Worm (Caenorhabditis elegans) whole organism, L3 larva: ENCODE data around the gene ssp-10.
"Not testable (repeated sequence)": the region's sequence is repeated elsewhere in the genome, so short reads cannot be mapped to it uniquely, and the experiment has no call there.

ENCODE experiments used
- R02D3.7 ChIP-seq: fragments of 150-350 bp; optimal IDR thresholded peaks from 2 replicates; lab custom pipeline; 2014; ENCODE audit warnings: missing biosample characterization, missing genetic modification characterization
- ama-1 ChIP-seq: fragments of 150-350 bp; optimal IDR thresholded peaks from 2 replicates; lab custom pipeline; 2018
- ceh-16 ChIP-seq: sonication (generic microtip); optimal IDR thresholded peaks from 2 replicates; lab custom pipeline; 2017; ENCODE audit warnings: missing biosample characterization, missing genetic modification characterization
- ceh-28 ChIP-seq: fragments of 150-350 bp; optimal IDR thresholded peaks from 2 replicates; lab custom pipeline; 2014; ENCODE audit warnings: missing biosample characterization, missing genetic modification reagents, missing genetic modification characterization
- ceh-82 ChIP-seq: fragments of 150-350 bp; optimal IDR thresholded peaks from 2 replicates; lab custom pipeline; 2014; ENCODE audit warnings: missing biosample characterization, missing genetic modification characterization
- ceh-9 ChIP-seq: sonication (generic microtip); optimal IDR thresholded peaks from 2 replicates; lab custom pipeline; 2018; ENCODE audit warnings: missing biosample characterization, missing genetic modification characterization
- daf-12 ChIP-seq: fragments of 150-350 bp; optimal IDR thresholded peaks from 2 replicates; lab custom pipeline; 2014; ENCODE audit warnings: missing biosample characterization, missing genetic modification reagents, missing genetic modification characterization
- egl-27 ChIP-seq: sonication (generic microtip); optimal IDR thresholded peaks from 4 replicates; lab custom pipeline; 2017; ENCODE audit warnings: missing biosample characterization, missing genetic modification reagents, missing genetic modification characterization
- egl-5 ChIP-seq: fragments of 150-350 bp; optimal IDR thresholded peaks from 2 replicates; lab custom pipeline; 2017; ENCODE audit warnings: missing biosample characterization, missing genetic modification reagents, missing genetic modification characterization, inconsistent platforms
- elt-2 ChIP-seq: sonication (generic microtip); optimal IDR thresholded peaks from 2 replicates; lab custom pipeline; 2016; ENCODE audit warnings: missing genetic modification reagents, mild to moderate bottlenecking, missing genetic modification characterization, missing compliant biosample characterization
- elt-3 ChIP-seq, 3 experiments: fragments of 150-350 bp in 1 of 3; sonication (generic microtip) in 2 of 3; optimal IDR thresholded peaks; 2 replicates in 2 of 3; 4 replicates in 1 of 3; lab custom pipeline; 2014 to 2017; ENCODE audit warnings: missing biosample characterization in 3 of 3, missing genetic modification characterization in 3 of 3
- fkh-10 ChIP-seq: sonication (generic microtip); optimal IDR thresholded peaks from 2 replicates; lab custom pipeline; 2017; ENCODE audit warnings: missing biosample characterization, missing genetic modification reagents, missing genetic modification characterization
- fos-1 ChIP-seq: fragments of 150-350 bp; optimal IDR thresholded peaks from 2 replicates; lab custom pipeline; 2014; ENCODE audit warnings: missing biosample characterization, missing genetic modification characterization
- hmg-11 ChIP-seq: sonication (generic microtip); optimal IDR thresholded peaks from 2 replicates; lab custom pipeline; 2016; ENCODE audit warnings: missing genetic modification characterization, missing compliant biosample characterization
- jun-1 ChIP-seq: fragments of 150-350 bp; optimal IDR thresholded peaks from 2 replicates; lab custom pipeline; 2014; ENCODE audit warnings: missing biosample characterization, missing genetic modification reagents, missing genetic modification characterization
- lin-15B ChIP-seq: fragments of 150-350 bp; optimal IDR thresholded peaks from 2 replicates; lab custom pipeline; 2014; ENCODE audit warnings: missing biosample characterization, missing genetic modification characterization
- lin-39 ChIP-seq: fragments of 150-350 bp; optimal IDR thresholded peaks from 2 replicates; lab custom pipeline; 2018; ENCODE audit warnings: missing biosample characterization, missing genetic modification reagents, missing genetic modification characterization
- mml-1 ChIP-seq: fragments of 150-350 bp; sonication (generic microtip); optimal IDR thresholded peaks from 3 replicates; lab custom pipeline; 2014; ENCODE audit warnings: missing biosample characterization, missing genetic modification characterization
- nfya-1 ChIP-seq: sonication (generic microtip); optimal IDR thresholded peaks from 2 replicates; lab custom pipeline; 2017; ENCODE audit warnings: missing genetic modification characterization, mild to moderate bottlenecking, missing compliant biosample characterization, antibody characterized with exemption, moderate library complexity; ENCODE audit not compliant: insufficient read depth
- nhr-11 ChIP-seq: fragments of 150-350 bp; optimal IDR thresholded peaks from 2 replicates; lab custom pipeline; 2014; ENCODE audit warnings: missing biosample characterization, missing genetic modification characterization
- nhr-12 ChIP-seq: fragments of 150-350 bp; optimal IDR thresholded peaks from 2 replicates; lab custom pipeline; 2014; ENCODE audit warnings: missing biosample characterization, missing genetic modification characterization
- nhr-23 ChIP-seq: fragments of 150-350 bp; optimal IDR thresholded peaks from 2 replicates; lab custom pipeline; 2014; ENCODE audit warnings: missing biosample characterization, missing genetic modification reagents, missing genetic modification characterization
- nhr-237 ChIP-seq: fragments of 150-350 bp; optimal IDR thresholded peaks from 2 replicates; lab custom pipeline; 2014; ENCODE audit warnings: missing biosample characterization, missing genetic modification characterization
- nhr-25 ChIP-seq: sonication (generic microtip); optimal IDR thresholded peaks from 2 replicates; lab custom pipeline; 2017; ENCODE audit warnings: missing biosample characterization, missing genetic modification characterization
- nhr-28 ChIP-seq: fragments of 150-350 bp; optimal IDR thresholded peaks from 2 replicates; lab custom pipeline; 2014; ENCODE audit warnings: missing biosample characterization, missing genetic modification characterization
- nhr-43 ChIP-seq: sonication (generic microtip); optimal IDR thresholded peaks from 2 replicates; lab custom pipeline; 2016; ENCODE audit warnings: mild to moderate bottlenecking, missing genetic modification characterization, missing compliant biosample characterization; ENCODE audit not compliant: poor library complexity, severe bottlenecking
- nhr-67 ChIP-seq: fragments of 150-350 bp; optimal IDR thresholded peaks from 2 replicates; lab custom pipeline; 2014; ENCODE audit warnings: missing biosample characterization, missing genetic modification characterization
- nhr-76 ChIP-seq: fragments of 150-350 bp; sonication (generic microtip); optimal IDR thresholded peaks from 5 replicates; lab custom pipeline; 2014; ENCODE audit warnings: missing biosample characterization, missing genetic modification characterization
- pha-4 ChIP-seq: fragments of 150-350 bp; optimal IDR thresholded peaks from 2 replicates; lab custom pipeline; 2014; ENCODE audit warnings: missing biosample characterization, missing genetic modification reagents, missing genetic modification characterization
- pqm-1 ChIP-seq: fragments of 150-350 bp; optimal IDR thresholded peaks from 2 replicates; lab custom pipeline; 2017; ENCODE audit warnings: missing biosample characterization, missing genetic modification characterization, inconsistent platforms
- sea-2 ChIP-seq: fragments of 150-350 bp; sonication (generic microtip); optimal IDR thresholded peaks from 4 replicates; lab custom pipeline; 2014; ENCODE audit warnings: missing biosample characterization, missing genetic modification reagents, missing genetic modification characterization
- skn-1 ChIP-seq: fragments of 150-350 bp; optimal IDR thresholded peaks from 2 replicates; lab custom pipeline; 2014; ENCODE audit warnings: missing biosample characterization, missing genetic modification characterization
- snpc-4 ChIP-seq: fragments of 150-350 bp; optimal IDR thresholded peaks from 2 replicates; lab custom pipeline; 2014; ENCODE audit warnings: missing biosample characterization, missing genetic modification characterization
- tbx-2 ChIP-seq: sonication (generic microtip); optimal IDR thresholded peaks from 2 replicates; lab custom pipeline; 2016; ENCODE audit warnings: mild to moderate bottlenecking, missing genetic modification characterization, missing compliant biosample characterization
- unc-39 ChIP-seq: sonication (generic microtip); optimal IDR thresholded peaks from 4 replicates; lab custom pipeline; 2017; ENCODE audit warnings: missing biosample characterization, missing genetic modification characterization
- zag-1 ChIP-seq: fragments of 150-350 bp; optimal IDR thresholded peaks from 2 replicates; lab custom pipeline; 2014; ENCODE audit warnings: missing biosample characterization, missing genetic modification characterization
- ztf-4 ChIP-seq: fragments of 150-350 bp; optimal IDR thresholded peaks from 2 replicates; lab custom pipeline; 2014; ENCODE audit warnings: missing biosample characterization, missing genetic modification characterization

The ssp-10 gene

ce11 chrIV:9840984-9841590 lies 9.7 kb downstream of the ssp-10 start, which contains the start of the genes kin-24 and msp-56:
Gene kin-24 (minus strand): TSS chrIV:9841084.
Gene msp-56 (plus strand): TSS chrIV:9841540.
- TF ChIP-seq unc-39 (no peak), nfya-1 (tag; lab: Kevin White, UChicago) (no peak), ztf-4 (tag; lab: Kevin White, UChicago) (no peak), daf-12 (tag; lab: Kevin White, UChicago) (no peak)
- TF ChIP-seq, all 47 proteins: peak for 0

- not testable (repeated sequence) for TF ChIP-seq nhr-12; elt-2 (tag; lab: Kevin White, UChicago); elt-3 (tag; optimal IDR thresholded peaks at IDR 0.05; lab: Kevin White, UChicago)
These were observed 13.5 kb downstream of the ssp-10 start, which contains the start of gene msp-10 for ce11 chrIV:9837349-9837748. Gene msp-10 (plus strand): TSS chrIV:9837649.

DNA sequence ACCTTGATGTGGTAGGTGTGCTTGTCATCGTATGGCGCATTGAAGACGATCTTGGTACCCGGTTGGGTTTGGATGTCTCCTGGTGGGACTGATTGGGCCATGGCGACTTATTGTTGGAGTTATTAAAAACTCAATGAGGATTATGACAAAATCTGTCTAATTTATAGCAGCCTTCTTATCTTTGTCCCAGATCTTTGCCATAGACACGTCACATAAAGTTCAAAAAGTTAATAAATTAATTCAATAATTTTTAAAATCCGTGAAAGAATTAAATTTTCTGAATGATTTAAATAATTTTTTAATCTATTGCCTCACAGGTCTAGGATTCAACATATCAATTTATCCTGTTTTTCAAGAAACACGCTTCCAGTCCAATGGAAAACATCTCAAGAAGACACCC lies 14.5 kb downstream of the ssp-10 start, which contains the start of gene msp-81:
Gene msp-81 (minus strand): TSS at position 101 of the 400 bp plus-strand sequence.
- TF ChIP-seq nfya-1 (tag; lab: Kevin White, UChicago) (no peak), pqm-1 (tag; lab: Kevin White, UChicago) (no peak), nhr-237 (tag; lab: Kevin White, UChicago) (no peak), lin-15B (tag; lab: Kevin White, UChicago) (no peak), snpc-4 (tag; lab: Kevin White, UChicago) (no peak), fkh-10 (GFP tag; lab: Kevin White, UChicago) (no peak), elt-3 (tag; optimal IDR thresholded peaks at IDR 0.05; lab: Kevin White, UChicago) (no peak)

DNA sequence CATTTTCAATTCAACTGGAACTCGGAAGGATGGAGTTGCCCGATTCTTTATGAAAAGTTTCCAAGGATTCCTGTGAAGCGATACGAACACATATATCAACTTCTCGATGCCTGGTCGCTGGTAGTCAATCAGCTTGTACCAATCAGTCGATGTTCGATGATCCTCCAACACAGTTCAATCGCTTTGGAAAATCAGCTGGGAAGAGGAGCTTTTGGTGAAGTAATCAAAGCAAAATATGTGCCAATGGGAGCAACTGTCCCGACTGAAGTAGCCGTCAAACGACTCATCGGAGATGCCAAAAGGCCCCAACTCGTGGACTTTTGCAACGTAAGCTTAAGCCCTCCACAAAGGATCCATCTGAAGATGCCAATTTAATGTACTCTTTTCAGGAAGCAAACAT lies 17.5 kb downstream of the ssp-10 start:
- no peak for TF ChIP-seq lin-39
- TF ChIP-seq tbx-2 (tag; lab: Kevin White, UChicago): no peak
- TF ChIP-seq mml-1 (tag; lab: Kevin White, UChicago): no peak
- no peak for TF ChIP-seq R02D3.7
- no peak for TF ChIP-seq ceh-82
- no peak for TF ChIP-seq nhr-23 (tag; lab: Kevin White, UChicago)
- TF ChIP-seq ceh-16 (tag; lab: Kevin White, UChicago): no peak
- no peak for TF ChIP-seq zag-1 (tag; lab: Kevin White, UChicago)
- TF ChIP-seq sea-2 (GFP tag; lab: Kevin White, UChicago): no peak
- TF ChIP-seq fkh-10 (GFP tag; lab: Kevin White, UChicago): no peak
- no peak for TF ChIP-seq nfya-1 (tag; lab: Kevin White, UChicago)
- TF ChIP-seq, all 47 proteins: peak for 0

ce11 chrIV:9832586-9832985 lies 18.2 kb downstream of the ssp-10 start, which contains the start of gene kin-21:
Gene kin-21 (plus strand): TSS chrIV:9832886.
- TF ChIP-seq ceh-28 (tag; lab: Kevin White, UChicago): no peak
- no peak for TF ChIP-seq pha-4 (tag; lab: Kevin White, UChicago)
- no peak for TF ChIP-seq fos-1 (tag; lab: Kevin White, UChicago)
- no peak for TF ChIP-seq jun-1 (tag; lab: Kevin White, UChicago)
- TF ChIP-seq sea-2 (GFP tag; lab: Kevin White, UChicago): no peak

- no peak for TF ChIP-seq nhr-43 (tag; lab: Kevin White, UChicago)
- TF ChIP-seq fos-1 (tag; lab: Kevin White, UChicago): no peak
- TF ChIP-seq nhr-28 (tag; lab: Kevin White, UChicago): no peak
- TF ChIP-seq ztf-4 (tag; lab: Kevin White, UChicago): no peak
- TF ChIP-seq jun-1 (tag; lab: Kevin White, UChicago): no peak
- no peak for TF ChIP-seq nhr-237 (tag; lab: Kevin White, UChicago)
- TF ChIP-seq egl-27 (tag; lab: Kevin White, UChicago): no peak
- TF ChIP-seq pha-4 (tag; lab: Kevin White, UChicago): no peak
- no peak for TF ChIP-seq mml-1 (tag; lab: Kevin White, UChicago)
- TF ChIP-seq ceh-16 (tag; lab: Kevin White, UChicago): no peak
- TF ChIP-seq nhr-12: no peak
- TF ChIP-seq hmg-11 (tag; lab: Kevin White, UChicago): no peak
- no peak for TF ChIP-seq ceh-9 (tag; lab: Kevin White, UChicago)
- TF ChIP-seq elt-3 (tag; optimal IDR thresholded peaks at IDR 0.05; lab: Kevin White, UChicago): no peak
- TF ChIP-seq nfya-1 (tag; lab: Kevin White, UChicago): no peak
- no peak for TF ChIP-seq nhr-76 (tag; lab: Kevin White, UChicago)
- peak; percentile 85 for TF ChIP-seq elt-2 (tag; lab: Kevin White, UChicago)
- TF ChIP-seq lin-39: no peak
- peak; percentile 62 for TF ChIP-seq lin-15B (tag; lab: Kevin White, UChicago)
- no peak for TF ChIP-seq nhr-11 (tag; lab: Kevin White, UChicago)
- TF ChIP-seq ama-1: no peak
- TF ChIP-seq snpc-4 (tag; lab: Kevin White, UChicago): no peak
- TF ChIP-seq ceh-82: no peak
- TF ChIP-seq nhr-67 (tag; lab: Kevin White, UChicago): no peak
- TF ChIP-seq nhr-25: no peak
- TF ChIP-seq sea-2 (GFP tag; lab: Kevin White, UChicago): no peak
- TF ChIP-seq nhr-23 (tag; lab: Kevin White, UChicago): no peak
- TF ChIP-seq skn-1 (tag; lab: Kevin White, UChicago): peak; percentile 24
- TF ChIP-seq egl-5: peak; percentile 27
- no peak for TF ChIP-seq pqm-1 (tag; lab: Kevin White, UChicago)
These were observed 25.6 kb downstream of the ssp-10 start, which contains the start of gene mtr-4 for ce11 chrIV:9825196-9825744. Gene mtr-4 (plus strand): TSS chrIV:9825694.
